Worm (Caenorhabditis elegans): Measurements from ENCODE around the gene mdmh-35.

DNA sequence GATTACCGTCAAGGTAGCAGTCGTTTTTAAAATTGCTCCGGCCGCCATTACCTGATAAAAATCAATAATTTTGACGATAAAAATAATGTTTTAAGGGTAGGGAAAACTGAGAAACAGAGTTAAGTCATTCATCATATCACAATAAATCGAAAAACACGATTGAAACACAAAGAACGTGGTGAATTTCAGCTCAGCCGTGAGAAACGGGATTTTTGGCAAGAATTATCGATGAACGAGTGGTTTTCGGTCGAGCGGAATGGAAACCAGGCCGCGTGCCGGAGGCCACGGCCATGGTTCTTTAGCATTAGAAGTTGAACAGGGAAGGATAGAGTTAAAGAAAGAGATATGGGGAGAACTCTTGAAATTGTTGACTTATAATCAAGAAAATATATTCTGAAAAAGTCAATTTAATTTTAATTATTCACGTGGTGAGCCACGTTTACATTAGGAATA lies 23.8 kb upstream of the mdmh-35 start, which contains the start of the genes vha-4 and T01H3.5:
- TF ChIP-seq klf-2 (GFP tag; conservative IDR thresholded peaks at IDR 0.05), result no peak
- no peak for TF ChIP-seq T22C8.4 (GFP tag; IDR thresholded peaks at IDR 0.05)
- TF ChIP-seq med-1 (GFP tag; optimal IDR thresholded peaks at IDR 0.05; ENCODE audit: insufficient read depth), result no peak
- TF ChIP-seq flt-1 (GFP tag; IDR thresholded peaks at IDR 0.05), result no peak
- TF ChIP-seq ref-1 (GFP tag; conservative IDR thresholded peaks at IDR 0.05), result no peak
